Worm (Caenorhabditis elegans): ENCODE data around the gene srj-49.

srj-49 gene

ce11 chrV:2807760-2808159 is 40.4 kb downstream of the srj-49 start, which contains the start of gene ketn-1:
Gene ketn-1, minus strand, starts transcription at chrV:2807860.
- TF ChIP-seq ama-1 (optimal IDR thresholded peaks at IDR 0.05) (no peak), hmbx-1 (tag; optimal IDR thresholded peaks at IDR 0.05) (no peak), flt-1 (GFP tag; IDR thresholded peaks at IDR 0.05) (no peak), aly-1 (tag; optimal IDR thresholded peaks at IDR 0.05) (no peak), F13C5.2 (tag; optimal IDR thresholded peaks at IDR 0.05) (no peak), tra-4 (tag; optimal IDR thresholded peaks at IDR 0.05) (no peak), ceh-36 (tag; optimal IDR thresholded peaks at IDR 0.05) (no peak), ets-7 (tag; optimal IDR thresholded peaks at IDR 0.05) (no peak), sea-1 (GFP tag; conservative IDR thresholded peaks at IDR 0.05) (no peak), tbx-37 (GFP tag; conservative IDR thresholded peaks at IDR 0.05) (no peak)

ce11 chrV:2803258-2803657 is 44.9 kb downstream of the srj-49 start:
- TF ChIP-seq B0310.2 (tag; optimal IDR thresholded peaks at IDR 0.05) (no peak), hmbx-1 (tag; optimal IDR thresholded peaks at IDR 0.05) (no peak), scrt-1 (GFP tag; IDR thresholded peaks at IDR 0.05) (no peak), ceh-13 (GFP tag; optimal IDR thresholded peaks at IDR 0.05) (no peak), ama-1 (optimal IDR thresholded peaks at IDR 0.05) (no peak)

ce11 chrV:2801955-2802354 is 46.2 kb downstream of the srj-49 start:
- TF ChIP-seq flt-1 (GFP tag; IDR thresholded peaks at IDR 0.05) (no peak), ceh-13 (GFP tag; optimal IDR thresholded peaks at IDR 0.05) (no peak), tbx-37 (GFP tag; conservative IDR thresholded peaks at IDR 0.05) (no peak), tbx-11 (GFP tag; IDR thresholded peaks at IDR 0.05) (no peak), aly-1 (tag; optimal IDR thresholded peaks at IDR 0.05) (no peak), ets-7 (tag; optimal IDR thresholded peaks at IDR 0.05) (no peak), hmbx-1 (tag; optimal IDR thresholded peaks at IDR 0.05) (no peak)

ce11 chrV:2800676-2801075 is 47.5 kb downstream of the srj-49 start:
- no peak for TF ChIP-seq aly-1 (tag; optimal IDR thresholded peaks at IDR 0.05)
- no peak for TF ChIP-seq B0310.2 (tag; optimal IDR thresholded peaks at IDR 0.05)
- no peak for TF ChIP-seq sea-1 (GFP tag; conservative IDR thresholded peaks at IDR 0.05)

ce11 chrV:2799172-2799869 is 48.8 kb downstream of the srj-49 start:
- no peak for TF ChIP-seq ceh-36 (tag; optimal IDR thresholded peaks at IDR 0.05)
- TF ChIP-seq tra-4 (tag; optimal IDR thresholded peaks at IDR 0.05), result no peak
- TF ChIP-seq tbx-11 (GFP tag; IDR thresholded peaks at IDR 0.05), result no peak
- TF ChIP-seq hmg-4 (GFP tag; optimal IDR thresholded peaks at IDR 0.05), result no peak
- TF ChIP-seq hmbx-1 (tag; optimal IDR thresholded peaks at IDR 0.05), result no peak
- TF ChIP-seq B0310.2 (tag; optimal IDR thresholded peaks at IDR 0.05), result no peak
- TF ChIP-seq F13C5.2 (tag; optimal IDR thresholded peaks at IDR 0.05), result no peak
- no peak for TF ChIP-seq ama-1 (optimal IDR thresholded peaks at IDR 0.05)
- no peak for TF ChIP-seq ceh-13 (GFP tag; optimal IDR thresholded peaks at IDR 0.05)
- TF ChIP-seq scrt-1 (GFP tag; IDR thresholded peaks at IDR 0.05), result no peak
- no peak for TF ChIP-seq pes-1 (GFP tag; IDR thresholded peaks at IDR 0.05)
- TF ChIP-seq sea-1 (GFP tag; conservative IDR thresholded peaks at IDR 0.05), result no peak
- no peak for TF ChIP-seq ets-7 (tag; optimal IDR thresholded peaks at IDR 0.05)
- no peak for TF ChIP-seq flt-1 (GFP tag; IDR thresholded peaks at IDR 0.05)
- no peak for TF ChIP-seq tbx-37 (GFP tag; conservative IDR thresholded peaks at IDR 0.05)
